Fruit fly (Drosophila melanogaster) S2 (cell line): ENCODE data around the gene CG4617.

Source experiments
- CG8478 ChIP-seq: fragments of >200 bp; optimal IDR thresholded peaks from 2 replicates; lab custom pipeline; 2018
- CTCF ChIP-seq, 2 experiments: fragments of >200 bp; optimal IDR thresholded peaks; 2 replicates each; lab custom pipeline; 2018

DNA sequence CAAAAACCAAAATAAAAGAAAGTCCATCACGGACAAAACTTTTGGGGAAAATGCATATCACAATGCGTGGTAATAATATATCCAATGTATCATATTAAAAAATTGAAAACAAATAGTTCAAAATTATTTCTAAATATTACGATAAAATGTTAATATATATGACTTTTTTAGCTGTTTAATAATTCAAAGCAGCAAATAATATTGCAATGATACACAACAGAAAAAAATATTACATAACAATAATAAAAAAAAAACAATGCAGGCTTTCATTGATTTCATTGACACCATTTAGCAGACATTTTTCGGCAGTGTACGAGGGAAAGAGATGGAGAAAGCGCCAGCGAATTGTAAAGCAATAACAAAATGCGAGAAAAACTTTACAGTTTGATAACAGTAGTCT, 9.4 kb downstream of the CG4617 start:
- TF ChIP-seq CG8478 (lab: Kevin White, UChicago) (no peak), CTCF (optimal IDR thresholded peaks at IDR 0.05; lab: Kevin White, UChicago) (no peak)
